Worm (Caenorhabditis elegans): ENCODE results near the gene spig-8.
A peak's percentile ranks its signal among the peaks of the same experiment; 100 is the strongest.

The spig-8 gene

DNA sequence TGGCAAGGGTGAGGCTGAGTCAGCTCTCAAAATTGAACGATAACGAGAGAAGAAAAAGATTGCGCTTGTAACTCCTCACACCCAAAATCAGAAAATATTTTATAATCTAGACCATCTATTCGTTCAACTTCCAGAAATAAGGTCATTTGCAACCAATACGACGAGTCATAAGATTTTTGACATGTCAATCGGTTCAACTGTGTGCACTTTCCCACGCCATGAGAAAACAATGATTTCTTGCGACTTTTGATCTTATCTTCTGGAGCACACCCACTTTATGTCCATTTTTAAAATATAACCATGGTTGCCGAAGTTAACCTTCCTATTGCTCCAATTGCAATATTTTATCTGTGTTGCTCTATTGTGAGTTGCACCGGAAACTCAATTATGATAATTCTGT, 37.6 kb upstream of the spig-8 start, which contains the start of gene srsx-32:
Gene srsx-32 (plus strand): TSS at position 301 of the 400 bp plus-strand sequence.
- TF ChIP-seq ceh-83 (GFP tag; optimal IDR thresholded peaks at IDR 0.05) (no peak), snpc-4 (tag; optimal IDR thresholded peaks at IDR 0.05) (no peak), hlh-1 (tag; optimal IDR thresholded peaks at IDR 0.05) (no peak), ceh-43 (GFP tag; optimal IDR thresholded peaks at IDR 0.05) (no peak), ztf-11 (tag; optimal IDR thresholded peaks at IDR 0.05) (no peak), elt-1 (tag; optimal IDR thresholded peaks at IDR 0.05; ENCODE audit: borderline replicate concordance, insufficient read depth) (no peak), elt-3 (tag; optimal IDR thresholded peaks at IDR 0.05) (no peak), ces-1 (GFP tag; optimal IDR thresholded peaks at IDR 0.05) (no peak), unc-39 (tag; optimal IDR thresholded peaks at IDR 0.05) (no peak), nhr-28 (tag; optimal IDR thresholded peaks at IDR 0.05) (no peak), lin-32 (GFP tag; optimal IDR thresholded peaks at IDR 0.05) (no peak), M03D4.4 (tag; optimal IDR thresholded peaks at IDR 0.05) (no peak), ham-2 (GFP tag; optimal IDR thresholded peaks at IDR 0.05) (no peak), mab-5 (tag; optimal IDR thresholded peaks at IDR 0.05) (no peak), drap-1 (GFP tag; optimal IDR thresholded peaks at IDR 0.05) (no peak)

DNA sequence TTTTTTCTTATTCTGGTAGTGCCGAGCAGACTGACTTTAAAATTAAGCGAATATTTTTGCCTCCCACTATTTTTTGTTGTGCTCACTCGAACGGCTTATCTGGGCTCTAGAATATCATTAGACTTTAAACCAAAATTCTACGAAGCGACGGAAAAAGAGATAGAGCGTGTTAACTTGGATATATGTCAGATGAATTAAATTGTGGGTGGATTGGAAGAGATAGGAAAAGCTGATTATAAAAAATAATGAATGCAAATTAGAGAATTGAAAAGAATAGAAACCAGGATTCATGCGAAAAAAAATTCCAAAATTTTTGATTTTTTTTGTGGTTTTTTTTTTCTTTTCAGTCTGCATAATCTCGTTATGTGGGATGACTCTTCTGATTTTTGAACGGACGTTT, 32.9 kb upstream of the spig-8 start, which contains the start of gene F20A1.4:
Gene F20A1.4 (minus strand): TSS at position 101 of the 400 bp plus-strand sequence.
- no peak for TF ChIP-seq unc-39 (tag; optimal IDR thresholded peaks at IDR 0.05)
- no peak for TF ChIP-seq unc-62 (GFP tag; optimal IDR thresholded peaks at IDR 0.05)
- TF ChIP-seq ceh-83 (GFP tag; optimal IDR thresholded peaks at IDR 0.05): no peak
- no peak for TF ChIP-seq nhr-76 (tag; optimal IDR thresholded peaks at IDR 0.05)
- TF ChIP-seq pha-4 (tag; optimal IDR thresholded peaks at IDR 0.05): no peak
- no peak for TF ChIP-seq nhr-237 (tag; optimal IDR thresholded peaks at IDR 0.05)

DNA sequence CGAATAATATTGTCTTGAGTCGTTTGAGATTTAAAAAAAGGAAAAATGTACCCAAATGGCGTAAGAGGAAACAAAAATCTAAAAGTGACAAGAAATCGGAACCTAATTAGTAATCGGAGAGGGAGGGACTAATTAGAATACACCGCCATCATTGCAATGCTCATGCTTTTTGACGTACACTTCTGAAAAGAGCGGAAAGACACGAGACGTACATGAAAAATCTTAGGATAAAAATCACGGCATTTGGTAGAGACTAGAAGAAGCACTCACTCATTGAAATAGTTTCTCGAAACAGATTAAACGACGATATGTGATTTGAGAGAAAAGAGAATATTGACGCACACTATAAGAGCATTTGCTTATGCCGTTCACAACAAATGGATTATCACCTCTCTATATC, 31.7 kb upstream of the spig-8 start:
- no peak for TF ChIP-seq unc-39 (tag; optimal IDR thresholded peaks at IDR 0.05)
- no peak for TF ChIP-seq pha-4 (tag; optimal IDR thresholded peaks at IDR 0.05)
- no peak for TF ChIP-seq nhr-76 (tag; optimal IDR thresholded peaks at IDR 0.05)
- no peak for TF ChIP-seq sem-2 (GFP tag; optimal IDR thresholded peaks at IDR 0.05)
- no peak for TF ChIP-seq ceh-83 (GFP tag; optimal IDR thresholded peaks at IDR 0.05)
- TF ChIP-seq bed-3 (GFP tag; optimal IDR thresholded peaks at IDR 0.05): no peak
- no peak for TF ChIP-seq lin-32 (GFP tag; optimal IDR thresholded peaks at IDR 0.05)
- no peak for TF ChIP-seq sptf-1 (tag; optimal IDR thresholded peaks at IDR 0.05)

DNA sequence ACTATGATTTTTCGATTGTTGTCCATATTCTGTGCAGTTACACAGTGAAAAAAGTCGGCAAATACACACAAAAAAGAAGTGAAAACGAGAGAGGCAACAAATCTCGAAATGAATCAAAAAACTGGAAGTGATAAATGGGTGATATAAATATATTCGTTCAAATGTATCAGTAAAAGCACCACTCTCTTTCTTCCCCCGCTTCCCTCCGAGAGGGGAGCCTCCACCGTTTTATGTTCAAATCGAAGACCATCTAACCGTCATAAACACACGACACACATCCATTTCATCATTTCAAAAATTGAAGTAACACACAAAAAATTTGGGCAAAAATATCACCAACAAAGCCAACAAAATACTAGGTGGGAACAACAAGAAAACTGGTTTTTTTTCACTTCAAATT, 27.6 kb upstream of the spig-8 start, which contains the start of gene F20A1.6:
Gene F20A1.6 (minus strand): TSS at position 101 of the 400 bp plus-strand sequence.
- TF ChIP-seq tbx-8 (GFP tag; optimal IDR thresholded peaks at IDR 0.05): no peak
- no peak for TF ChIP-seq nhr-2 (tag; optimal IDR thresholded peaks at IDR 0.05)
- no peak for TF ChIP-seq bed-3 (GFP tag; optimal IDR thresholded peaks at IDR 0.05)
- TF ChIP-seq snpc-4 (tag; optimal IDR thresholded peaks at IDR 0.05): no peak
- TF ChIP-seq nhr-76 (tag; optimal IDR thresholded peaks at IDR 0.05): no peak
- no peak for TF ChIP-seq ceh-43 (GFP tag; optimal IDR thresholded peaks at IDR 0.05)
- no peak for TF ChIP-seq flh-1 (GFP tag; optimal IDR thresholded peaks at IDR 0.05)
- TF ChIP-seq zip-8 (tag; optimal IDR thresholded peaks at IDR 0.05): no peak

DNA sequence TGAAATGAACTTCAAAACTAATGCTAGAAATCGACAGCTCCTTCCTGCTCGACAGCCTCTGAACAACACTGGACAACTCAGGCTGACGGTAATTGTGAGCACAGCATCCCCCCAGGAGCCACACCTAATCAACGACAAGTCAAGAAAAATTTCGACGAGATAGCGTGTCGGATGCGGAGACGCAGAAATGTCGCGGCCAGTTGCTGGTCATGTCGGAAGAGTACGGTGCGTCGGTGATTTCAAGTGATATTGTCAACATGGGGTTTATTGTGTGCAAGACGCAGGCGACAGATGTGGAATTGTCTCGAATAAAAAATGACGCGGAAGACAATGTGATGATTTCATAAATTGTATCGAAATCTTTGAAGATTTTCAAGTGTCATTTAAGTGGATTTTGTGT, 18.2 kb upstream of the spig-8 start, which contains the start of gene twk-11:
Gene twk-11 (minus strand): TSS at position 101 of the 400 bp plus-strand sequence.
- no peak for TF ChIP-seq nhr-237 (tag; optimal IDR thresholded peaks at IDR 0.05)
- TF ChIP-seq pha-4 (tag; optimal IDR thresholded peaks at IDR 0.05): peak; percentile 20

DNA sequence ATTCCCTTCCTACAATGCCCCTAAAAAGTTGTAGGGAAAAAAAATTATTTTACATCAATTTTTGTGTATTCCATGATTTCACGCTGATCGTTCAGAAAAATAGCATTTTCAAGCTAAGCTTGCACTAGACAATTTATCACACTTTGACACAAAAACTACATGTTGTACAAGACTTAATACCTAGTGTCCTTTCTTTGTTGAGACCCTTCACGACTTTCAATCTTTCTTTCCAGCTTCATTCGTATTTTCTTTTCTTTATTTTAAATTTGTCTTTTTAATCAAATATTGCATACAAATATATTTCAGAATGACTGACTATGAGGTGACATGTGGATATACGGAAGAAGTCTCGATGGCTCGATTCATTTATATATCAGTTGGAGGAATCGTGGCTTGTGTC, 8.7 kb upstream of the spig-8 start, which contains the start of gene F20A1.2:
Gene F20A1.2 (plus strand): TSS at position 301 of the 400 bp plus-strand sequence.
- no peak for TF ChIP-seq nhr-2 (tag; optimal IDR thresholded peaks at IDR 0.05)
- TF ChIP-seq ztf-11 (tag; optimal IDR thresholded peaks at IDR 0.05): no peak
- TF ChIP-seq unc-120 (tag; optimal IDR thresholded peaks at IDR 0.05; ENCODE audit: poor library complexity, severe bottlenecking): no peak
- no peak for TF ChIP-seq ceh-39 (tag; optimal IDR thresholded peaks at IDR 0.05)
- TF ChIP-seq M03D4.4 (tag; optimal IDR thresholded peaks at IDR 0.05): no peak

DNA sequence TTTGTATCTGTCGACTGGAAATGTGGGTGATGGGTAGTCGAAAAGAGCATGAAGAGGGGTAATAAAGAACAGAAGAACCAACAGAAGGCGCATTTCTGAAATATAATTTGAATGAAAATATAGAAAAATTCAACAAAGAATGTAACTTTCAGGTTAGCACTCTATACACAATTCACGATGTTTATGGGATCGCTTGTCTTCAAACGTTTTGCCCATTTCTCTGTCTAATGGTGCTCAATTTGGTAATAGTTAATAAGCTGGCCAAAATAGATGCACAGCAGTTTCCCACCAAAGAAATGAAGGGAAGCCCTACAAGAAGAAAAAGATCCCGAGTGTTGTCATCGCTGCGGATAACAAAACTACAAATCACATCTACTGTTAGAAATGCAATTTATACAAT, 7.2 kb upstream of the spig-8 start, which contains the start of gene F20A1.8:
Gene F20A1.8 (minus strand): TSS at position 101 of the 400 bp plus-strand sequence.
- TF ChIP-seq nhr-76 (tag; optimal IDR thresholded peaks at IDR 0.05) (no peak), ceh-39 (tag; optimal IDR thresholded peaks at IDR 0.05) (no peak), nhr-2 (tag; optimal IDR thresholded peaks at IDR 0.05) (no peak), pha-4 (tag; optimal IDR thresholded peaks at IDR 0.05) (no peak), nhr-28 (tag; optimal IDR thresholded peaks at IDR 0.05) (no peak), ces-1 (GFP tag; optimal IDR thresholded peaks at IDR 0.05) (no peak), ham-2 (GFP tag; optimal IDR thresholded peaks at IDR 0.05) (no peak), sptf-1 (tag; optimal IDR thresholded peaks at IDR 0.05) (no peak), bed-3 (GFP tag; optimal IDR thresholded peaks at IDR 0.05) (no peak), nhr-237 (tag; optimal IDR thresholded peaks at IDR 0.05) (no peak), unc-39 (tag; optimal IDR thresholded peaks at IDR 0.05) (no peak), ceh-43 (GFP tag; optimal IDR thresholded peaks at IDR 0.05) (no peak), lin-32 (GFP tag; optimal IDR thresholded peaks at IDR 0.05) (no peak), nhr-12 (tag; optimal IDR thresholded peaks at IDR 0.05) (no peak)
